Worm (Caenorhabditis elegans): ENCODE results near the gene C39E9.7.

DNA sequence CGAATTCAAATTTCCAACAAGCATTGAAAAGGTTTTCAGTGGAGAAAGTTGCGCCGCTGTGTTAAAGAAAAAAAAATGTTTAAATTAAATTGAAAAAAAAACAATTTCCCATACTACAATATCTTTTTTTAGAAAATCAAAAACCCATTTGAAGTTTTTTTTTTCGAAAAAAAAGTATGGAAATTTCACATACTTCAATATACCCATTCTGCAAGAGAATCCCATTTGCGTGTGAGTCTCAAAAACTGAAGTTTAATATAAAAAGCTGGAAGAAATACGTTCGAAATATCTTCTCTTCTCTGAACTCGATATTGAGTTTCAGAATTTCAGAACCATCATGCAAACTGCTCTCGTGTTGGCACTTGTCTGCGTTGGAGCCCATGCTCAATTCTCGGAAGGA lies 6.4 kb downstream of the C39E9.7 start, which contains the start of gene scl-7:
- TF ChIP-seq dpl-1 (GFP tag; optimal IDR thresholded peaks at IDR 0.05) (no peak), repo-1 (tag; optimal IDR thresholded peaks at IDR 0.05) (no peak), ama-1 (optimal IDR thresholded peaks at IDR 0.05) (no peak), ama-1 (GFP tag; optimal IDR thresholded peaks at IDR 0.05) (no peak), B0035.1 (tag; optimal IDR thresholded peaks at IDR 0.05) (no peak), F57A8.1 (GFP tag; optimal IDR thresholded peaks at IDR 0.05) (no peak), mel-28 (tag; optimal IDR thresholded peaks at IDR 0.05; ENCODE audit: borderline replicate concordance) (no peak), madf-10 (tag; optimal IDR thresholded peaks at IDR 0.05) (no peak), F10E7.11 (tag; optimal IDR thresholded peaks at IDR 0.05) (no peak), B0261.1 (tag; optimal IDR thresholded peaks at IDR 0.05) (no peak), sptf-2 (GFP tag; optimal IDR thresholded peaks at IDR 0.05) (no peak), rpc-1 (optimal IDR thresholded peaks at IDR 0.05) (no peak), rpc-1 (tag; optimal IDR thresholded peaks at IDR 0.05) (no peak), akir-1 (GFP tag; optimal IDR thresholded peaks at IDR 0.05) (no peak), K11D2.4 (GFP tag; IDR thresholded peaks at IDR 0.05) (no peak), unc-130 (GFP tag; optimal IDR thresholded peaks at IDR 0.05) (no peak)
